Worm (Caenorhabditis elegans): ENCODE data around the gene otub-1.

The otub-1 gene

DNA sequence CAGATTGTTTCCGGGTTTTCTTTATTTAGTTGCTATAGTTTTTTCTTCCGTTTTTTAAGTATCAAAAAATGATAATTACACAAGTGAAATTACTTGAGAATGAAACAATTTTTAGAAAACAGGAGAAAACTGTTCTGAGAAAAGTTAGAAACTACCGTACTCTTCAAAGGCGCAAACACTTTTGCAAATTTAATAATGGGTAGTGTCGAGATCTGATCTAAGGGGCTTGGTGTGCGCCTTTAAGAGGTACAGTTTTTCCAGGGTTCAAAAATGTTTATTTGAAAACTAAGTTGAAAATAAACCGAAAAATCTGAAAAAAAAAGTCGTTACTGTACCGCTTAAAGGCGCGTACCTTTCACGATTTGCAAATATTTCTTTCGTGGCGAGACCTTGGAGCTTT lies 5.5 kb upstream of the otub-1 start:
- no peak for TF ChIP-seq fos-1 (tag; optimal IDR thresholded peaks at IDR 0.05)

DNA sequence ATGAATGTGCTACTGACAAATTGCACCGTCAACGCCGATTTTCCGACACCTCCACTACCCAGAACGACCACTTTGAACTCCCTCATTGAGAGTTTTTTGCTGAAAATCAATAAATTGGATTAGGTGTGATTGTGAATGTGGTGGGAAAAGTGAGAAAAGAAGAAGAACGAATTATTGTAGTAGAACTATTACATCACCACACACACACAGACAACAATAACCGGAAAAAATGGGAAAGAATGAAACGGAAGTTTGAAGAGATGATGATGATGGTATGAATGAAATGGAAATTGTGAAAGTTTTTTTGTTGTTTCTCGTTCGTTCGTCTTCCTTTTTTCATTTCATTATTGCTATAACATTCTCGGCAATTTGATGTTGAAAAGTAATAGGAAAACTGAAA lies 2.1 kb upstream of the otub-1 start, which contains the start of gene rap-2:
TSS of gene rap-2 (minus strand) at position 101 of the 400 bp plus-strand sequence.
- TF ChIP-seq fos-1 (tag; optimal IDR thresholded peaks at IDR 0.05): no peak
- TF ChIP-seq snpc-4 (tag; optimal IDR thresholded peaks at IDR 0.05): no peak
- TF ChIP-seq ceh-28 (tag; optimal IDR thresholded peaks at IDR 0.05): no peak
- no peak for TF ChIP-seq nhr-25 (tag; optimal IDR thresholded peaks at IDR 0.05)
- no peak for TF ChIP-seq elt-1 (tag; optimal IDR thresholded peaks at IDR 0.05)
- no peak for TF ChIP-seq tbx-2 (tag; optimal IDR thresholded peaks at IDR 0.05)
- no peak for TF ChIP-seq ceh-9 (tag; optimal IDR thresholded peaks at IDR 0.05)
- TF ChIP-seq lin-15B (tag; optimal IDR thresholded peaks at IDR 0.05): no peak
- TF ChIP-seq jun-1 (tag; optimal IDR thresholded peaks at IDR 0.05): no peak
- no peak for TF ChIP-seq mml-1 (tag; optimal IDR thresholded peaks at IDR 0.05)
- no peak for TF ChIP-seq nhr-76 (tag; optimal IDR thresholded peaks at IDR 0.05)

DNA sequence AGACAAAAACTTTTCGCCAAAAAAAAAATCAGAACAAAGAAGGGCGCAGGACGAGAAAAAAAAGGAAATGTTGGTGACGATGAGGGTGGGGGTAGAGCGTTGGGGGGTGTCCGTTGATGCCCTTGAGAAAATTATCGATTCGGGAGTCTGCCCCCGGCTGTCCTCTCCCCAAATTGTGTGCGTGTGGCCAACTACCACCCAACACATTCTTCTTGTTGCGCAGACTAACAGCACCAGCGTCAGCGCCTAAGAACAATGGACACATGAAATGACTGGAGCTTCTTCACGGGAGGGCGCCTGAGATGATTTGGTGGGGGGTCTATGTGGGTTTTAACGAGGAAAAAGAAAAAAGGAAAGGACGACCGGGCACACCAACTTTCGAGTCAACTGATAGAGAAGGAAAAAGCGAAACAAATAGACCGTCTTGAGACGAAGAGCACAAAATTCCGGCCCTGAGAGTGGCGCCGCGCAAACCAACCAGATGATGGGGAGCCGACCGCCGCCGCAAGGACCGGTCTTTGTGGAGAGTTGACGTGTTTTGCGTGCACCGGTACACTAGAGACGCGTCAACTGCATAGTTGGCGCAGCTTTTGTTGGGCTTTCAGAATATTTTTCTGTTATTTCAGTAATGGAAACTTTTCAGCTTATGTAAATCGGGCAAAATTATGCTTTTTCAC lies 892 bp upstream of the otub-1 start, which contains the start of gene C25D7.9:
TSS of gene C25D7.9 (plus strand) at position 68 of the 677 bp plus-strand sequence.
- TF ChIP-seq nhr-25 (tag; optimal IDR thresholded peaks at IDR 0.05) (peak; percentile 6), mdl-1 (tag; optimal IDR thresholded peaks at IDR 0.05) (no peak), hmg-11 (tag; optimal IDR thresholded peaks at IDR 0.05) (peak; percentile 39), nhr-67 (tag; optimal IDR thresholded peaks at IDR 0.05) (no peak), ama-1 (optimal IDR thresholded peaks at IDR 0.05) (no peak), zag-1 (tag; optimal IDR thresholded peaks at IDR 0.05) (no peak), lin-39 (tag; optimal IDR thresholded peaks at IDR 0.05) (peak; percentile 20), lin-15B (tag; optimal IDR thresholded peaks at IDR 0.05) (peak; percentile 45), nfya-1 (tag; optimal IDR thresholded peaks at IDR 0.05; ENCODE audit: insufficient read depth) (peak; percentile 33), pha-4 (tag; optimal IDR thresholded peaks at IDR 0.05) (peak; percentile 28)

DNA sequence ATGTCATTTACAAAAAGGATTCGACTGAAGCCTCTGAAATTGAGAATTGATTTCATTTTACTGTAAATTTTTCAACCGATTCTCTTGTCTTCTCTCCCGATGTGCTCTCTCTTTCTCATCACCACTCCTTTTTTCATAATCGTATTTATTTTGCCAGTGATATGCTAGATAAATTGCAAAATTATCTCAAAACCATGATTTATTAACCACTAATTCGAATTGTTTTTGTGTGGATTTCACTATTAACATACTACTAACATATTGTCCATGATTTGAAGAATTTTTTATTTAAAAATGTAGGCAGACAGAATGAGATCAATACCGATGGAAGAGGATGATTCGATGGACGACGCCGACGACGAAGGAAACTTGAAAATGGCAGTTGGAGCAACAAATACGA lies 1.1 kb downstream of the otub-1 start, which contains the start of gene C25D7.10:
TSS of gene C25D7.10 (plus strand) at position 301 of the 400 bp plus-strand sequence.
- TF ChIP-seq ama-1 (optimal IDR thresholded peaks at IDR 0.05) (no peak), R02D3.7 (tag; optimal IDR thresholded peaks at IDR 0.05) (no peak), fos-1 (tag; optimal IDR thresholded peaks at IDR 0.05) (no peak), lin-15B (tag; optimal IDR thresholded peaks at IDR 0.05) (no peak), fkh-10 (GFP tag; optimal IDR thresholded peaks at IDR 0.05) (no peak), zag-1 (tag; optimal IDR thresholded peaks at IDR 0.05) (no peak), jun-1 (tag; optimal IDR thresholded peaks at IDR 0.05) (no peak), nhr-67 (tag; optimal IDR thresholded peaks at IDR 0.05) (no peak), lin-39 (tag; optimal IDR thresholded peaks at IDR 0.05) (no peak), ceh-9 (tag; optimal IDR thresholded peaks at IDR 0.05) (no peak), unc-62 (GFP tag; optimal IDR thresholded peaks at IDR 0.05) (no peak)

DNA sequence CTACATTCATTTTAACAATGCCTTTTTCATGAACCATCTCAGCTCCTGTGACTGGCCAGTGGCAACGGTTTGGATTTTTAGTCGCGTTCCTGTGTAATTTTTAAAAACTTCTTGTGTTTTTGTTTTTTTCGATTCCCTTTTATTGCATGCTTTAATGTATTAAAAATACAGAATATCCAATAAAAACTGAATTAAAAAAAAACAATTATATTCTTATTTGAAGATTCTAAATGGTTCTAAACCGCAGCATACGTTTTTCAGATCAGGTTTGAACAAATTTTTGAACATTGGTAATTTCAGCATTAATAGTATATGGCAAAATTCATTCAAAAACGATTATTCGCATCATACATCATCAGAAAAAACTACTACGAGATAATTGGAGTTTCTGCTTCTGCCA lies 2.3 kb downstream of the otub-1 start, which contains the start of gene dnj-3:
TSS of gene dnj-3 (plus strand) at position 301 of the 400 bp plus-strand sequence.
- no peak for TF ChIP-seq daf-12 (tag; optimal IDR thresholded peaks at IDR 0.05)
- no peak for TF ChIP-seq unc-62 (GFP tag; optimal IDR thresholded peaks at IDR 0.05)
- TF ChIP-seq egl-27 (tag; optimal IDR thresholded peaks at IDR 0.05): no peak
- no peak for TF ChIP-seq nhr-23 (tag; optimal IDR thresholded peaks at IDR 0.05)

DNA sequence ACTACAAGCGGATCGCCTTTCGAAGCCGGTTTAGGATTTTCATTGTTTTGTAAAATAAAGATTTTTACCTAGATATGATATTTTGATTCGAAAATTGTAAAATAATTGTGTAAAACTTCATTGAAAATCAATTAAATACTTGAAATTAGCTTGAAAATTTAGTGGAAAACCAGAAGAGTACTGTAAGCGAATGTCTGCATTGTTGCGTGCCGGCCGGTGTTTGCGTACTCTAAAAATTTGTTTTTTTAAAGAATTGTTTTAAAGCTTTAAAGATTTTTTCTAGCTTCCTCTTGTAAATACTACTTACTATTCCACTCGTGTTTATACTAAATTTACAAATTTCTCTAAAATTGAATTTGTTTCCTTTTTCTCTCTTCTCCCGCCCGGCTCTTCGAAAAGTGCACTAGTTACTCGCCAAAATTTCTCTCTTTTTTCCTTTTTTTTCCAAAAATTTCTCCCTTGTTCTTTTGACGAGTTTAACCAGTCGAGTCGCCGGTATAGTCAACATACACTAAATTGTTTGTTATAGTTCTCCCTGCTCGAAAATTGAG lies 3.4 kb downstream of the otub-1 start:
- TF ChIP-seq zag-1 (tag; optimal IDR thresholded peaks at IDR 0.05) (no peak), lsy-12 (tag; optimal IDR thresholded peaks at IDR 0.05) (no peak), nhr-23 (tag; optimal IDR thresholded peaks at IDR 0.05) (no peak), ceh-9 (tag; optimal IDR thresholded peaks at IDR 0.05) (no peak), fkh-10 (GFP tag; optimal IDR thresholded peaks at IDR 0.05) (peak; percentile 52), hmg-11 (tag; optimal IDR thresholded peaks at IDR 0.05) (no peak)

Data from whole organism, L3 larva.